Fruit fly (Drosophila melanogaster) whole organism, embryonic: ENCODE measurements around the gene SamDC.

Experiments used
- Aef1 ChIP-seq: fragments of 200-800 bp; sonication (Bioruptor generic); IDR thresholded peaks from 3 replicates; pipeline ENCODE4 v1.3.6; 2022; ENCODE audit warnings: missing biosample characterization, missing genetic modification characterization
- BEAF-32 ChIP-seq: fragments of 200-800 bp; sonication (Bioruptor generic); optimal IDR thresholded peaks from 3 replicates; lab custom pipeline; 2017; ENCODE audit warnings: missing biosample characterization, missing genetic modification characterization, mild to moderate bottlenecking, moderate library complexity, missing genetic modification reagents
- CG10147 ChIP-seq: fragments of 200-800 bp; sonication (Bioruptor generic); optimal IDR thresholded peaks from 2 replicates; lab custom pipeline; 2019; ENCODE audit warnings: missing biosample characterization, mild to moderate bottlenecking, missing genetic modification characterization, moderate library complexity
- CG10431 ChIP-seq: fragments of 200-800 bp; sonication (Bioruptor generic); optimal IDR thresholded peaks from 3 replicates; lab custom pipeline; 2018; ENCODE audit warnings: missing biosample characterization, mild to moderate bottlenecking, missing genetic modification characterization
- CG11504 ChIP-seq: fragments of 200-800 bp; sonication (Bioruptor generic); optimal IDR thresholded peaks from 3 replicates; lab custom pipeline; 2019; ENCODE audit warnings: missing biosample characterization, mild to moderate bottlenecking, missing genetic modification characterization, moderate library complexity
- CG12659 ChIP-seq: fragments of 200-800 bp; sonication (Bioruptor generic); optimal IDR thresholded peaks from 3 replicates; lab custom pipeline; 2017; ENCODE audit warnings: mild to moderate bottlenecking, missing biosample characterization, missing genetic modification reagents, missing genetic modification characterization
- CG13424 ChIP-seq: fragments of 200-800 bp; sonication (Bioruptor generic); optimal IDR thresholded peaks from 2 replicates; lab custom pipeline; 2019; ENCODE audit warnings: missing biosample characterization, mild to moderate bottlenecking, missing genetic modification characterization, moderate library complexity
- CG1529 ChIP-seq: fragments of 200-800 bp; sonication (Bioruptor generic); optimal IDR thresholded peaks from 3 replicates; lab custom pipeline; 2018; ENCODE audit warnings: missing biosample characterization, missing genetic modification characterization
- CG1602 ChIP-seq: fragments of 200-800 bp; sonication (Bioruptor generic); optimal IDR thresholded peaks from 3 replicates; lab custom pipeline; 2016; ENCODE audit warnings: missing biosample characterization, missing genetic modification characterization
- CG16813 ChIP-seq: fragments of 200-800 bp; sonication (Bioruptor generic); IDR thresholded peaks from 3 replicates; pipeline ENCODE4 v1.3.6; 2022; ENCODE audit warnings: missing biosample characterization, missing genetic modification characterization; ENCODE audit not compliant: partially characterized antibody
- CG18262 ChIP-seq: fragments of 200-800 bp; optimal IDR thresholded peaks from 3 replicates; lab custom pipeline; 2019; ENCODE audit warnings: missing biosample characterization, mild to moderate bottlenecking, missing genetic modification characterization, moderate library complexity
- CG18764 ChIP-seq: fragments of 200-800 bp; sonication (Bioruptor generic); optimal IDR thresholded peaks from 3 replicates; lab custom pipeline; 2016; ENCODE audit warnings: missing biosample characterization, missing genetic modification characterization
- CG2116 ChIP-seq: fragments of 200-800 bp; sonication (Bioruptor generic); optimal IDR thresholded peaks from 3 replicates; lab custom pipeline; 2018; ENCODE audit warnings: missing biosample characterization, mild to moderate bottlenecking, missing genetic modification characterization
- CG2712 ChIP-seq: fragments of 200-800 bp; optimal IDR thresholded peaks from 3 replicates; lab custom pipeline; 2019; ENCODE audit warnings: missing biosample characterization, mild to moderate bottlenecking, missing genetic modification characterization, moderate library complexity
- CG30403 ChIP-seq: fragments of 200-800 bp; sonication (Bioruptor generic); optimal IDR thresholded peaks from 3 replicates; lab custom pipeline; 2016; ENCODE audit warnings: missing biosample characterization, missing genetic modification characterization
- CG31224 ChIP-seq: fragments of 200-800 bp; sonication (Bioruptor generic); IDR thresholded peaks from 2 replicates; pipeline ENCODE4 v1.3.6; 2022; ENCODE audit warnings: missing biosample characterization, missing genetic modification characterization
- CG4617 ChIP-seq: fragments of 200-800 bp; sonication (Bioruptor generic); optimal IDR thresholded peaks from 3 replicates; lab custom pipeline; 2016; ENCODE audit warnings: missing biosample characterization, missing genetic modification characterization, borderline replicate concordance
- CG6765 ChIP-seq: fragments of 200-800 bp; sonication (Bioruptor generic); optimal IDR thresholded peaks from 3 replicates; lab custom pipeline; 2017; ENCODE audit warnings: missing biosample characterization, mild to moderate bottlenecking, missing genetic modification characterization
- CG7357 ChIP-seq: fragments of 200-800 bp; sonication (Bioruptor generic); IDR thresholded peaks from 3 replicates; pipeline ENCODE4 v1.3.6; 2022; ENCODE audit warnings: missing biosample characterization, missing genetic modification characterization
- D19A ChIP-seq: fragments of 200-800 bp; optimal IDR thresholded peaks from 3 replicates; lab custom pipeline; 2019; ENCODE audit warnings: missing biosample characterization, mild to moderate bottlenecking, missing genetic modification characterization, moderate library complexity
- Doc3 ChIP-seq: fragments of 200-800 bp; sonication (Bioruptor generic); IDR thresholded peaks from 3 replicates; pipeline ENCODE4 v1.3.6; 2022; ENCODE audit warnings: missing biosample characterization, missing genetic modification characterization; ENCODE audit not compliant: partially characterized antibody
- Ets65A ChIP-seq: fragments of 200-800 bp; sonication (Bioruptor generic); peaks from one replicate; lab custom pipeline; 2016; ENCODE audit warnings: missing biosample characterization, missing genetic modification characterization
- Fer1 ChIP-seq: fragments of 200-800 bp; sonication (Bioruptor generic); optimal IDR thresholded peaks from 2 replicates; lab custom pipeline; 2017; ENCODE audit warnings: missing biosample characterization, mild to moderate bottlenecking, missing genetic modification characterization
- Hand ChIP-seq: fragments of 200-800 bp; sonication (Bioruptor generic); optimal IDR thresholded peaks from 2 replicates; lab custom pipeline; 2017; ENCODE audit warnings: mild to moderate bottlenecking, missing biosample characterization, missing genetic modification reagents, missing genetic modification characterization
- Hey ChIP-seq: fragments of 200-800 bp; sonication (Bioruptor generic); optimal IDR thresholded peaks from 3 replicates; lab custom pipeline; 2018; ENCODE audit warnings: missing biosample characterization, mild to moderate bottlenecking, missing genetic modification characterization
- Lhr ChIP-seq: fragments of 200-800 bp; sonication (Bioruptor generic); optimal IDR thresholded peaks from 3 replicates; lab custom pipeline; 2017; ENCODE audit warnings: mild to moderate bottlenecking, missing biosample characterization, missing genetic modification reagents, missing genetic modification characterization
- Nf-YB ChIP-seq: fragments of 200-800 bp; sonication (Bioruptor generic); optimal IDR thresholded peaks from 3 replicates; lab custom pipeline; 2019; ENCODE audit warnings: missing biosample characterization, mild to moderate bottlenecking, missing genetic modification characterization, moderate library complexity
- Nf-YC ChIP-seq: fragments of 200-800 bp; optimal IDR thresholded peaks from 3 replicates; lab custom pipeline; 2019; ENCODE audit warnings: missing biosample characterization, mild to moderate bottlenecking, missing genetic modification characterization, moderate library complexity
- Spps ChIP-seq: fragments of 200-800 bp; sonication (Bioruptor generic); optimal IDR thresholded peaks from 2 replicates; lab custom pipeline; 2018; ENCODE audit warnings: missing biosample characterization, mild to moderate bottlenecking, missing genetic modification characterization
- Sry-δ ChIP-seq: fragments of 200-800 bp; sonication (Bioruptor generic); optimal IDR thresholded peaks from 2 replicates; lab custom pipeline; 2016; ENCODE audit warnings: missing biosample characterization, missing genetic modification characterization
- Xbp1 ChIP-seq: fragments of 200-800 bp; sonication (Bioruptor generic); optimal IDR thresholded peaks from 3 replicates; lab custom pipeline; 2016; ENCODE audit warnings: missing biosample characterization, mild to moderate bottlenecking, missing genetic modification characterization
- amos ChIP-seq: fragments of 200-800 bp; sonication (Bioruptor generic); IDR thresholded peaks from 2 replicates; pipeline ENCODE4 v1.3.6; 2022; ENCODE audit warnings: missing biosample characterization, missing genetic modification characterization; ENCODE audit not compliant: partially characterized antibody
- ase ChIP-seq: fragments of 200-800 bp; sonication (Bioruptor generic); IDR thresholded peaks from 3 replicates; pipeline ENCODE4 v1.3.6; 2022; ENCODE audit warnings: missing biosample characterization, missing genetic modification characterization
- chinmo ChIP-seq: fragments of 200-800 bp; sonication (Bioruptor generic); IDR thresholded peaks from 4 replicates; pipeline ENCODE4 v1.3.6; 2022; ENCODE audit warnings: missing biosample characterization, missing genetic modification characterization; ENCODE audit not compliant: partially characterized antibody
- chm ChIP-seq: fragments of 200-800 bp; sonication (Bioruptor generic); IDR thresholded peaks from 2 replicates; pipeline ENCODE4 v1.3.6; 2022; ENCODE audit warnings: missing biosample characterization, missing genetic modification characterization
- dpn ChIP-seq, 2 experiments: fragments of 200-800 bp; sonication (Bioruptor generic); optimal IDR thresholded peaks; 3 replicates each; lab custom pipeline; 2016; ENCODE audit warnings: missing biosample characterization in 2 of 2, missing genetic modification characterization in 2 of 2
- emc ChIP-seq: fragments of 200-800 bp; sonication (Bioruptor generic); optimal IDR thresholded peaks from 2 replicates; lab custom pipeline; 2016; ENCODE audit warnings: missing biosample characterization, missing genetic modification characterization
- fru ChIP-seq: fragments of >200 bp; optimal IDR thresholded peaks from 2 replicates; lab custom pipeline; 2017
- gro ChIP-seq: fragments of 200-800 bp; sonication (Bioruptor generic); optimal IDR thresholded peaks from 2 replicates; lab custom pipeline; 2016; ENCODE audit warnings: missing biosample characterization, missing genetic modification characterization
- hbn ChIP-seq: fragments of 200-800 bp; sonication (Bioruptor generic); IDR thresholded peaks from 2 replicates; pipeline ENCODE4 v1.3.6; 2022; ENCODE audit warnings: missing biosample characterization, missing genetic modification characterization; ENCODE audit not compliant: partially characterized antibody
- kah ChIP-seq: fragments of 200-800 bp; sonication (Bioruptor generic); optimal IDR thresholded peaks from 2 replicates; lab custom pipeline; 2018; ENCODE audit warnings: missing biosample characterization, mild to moderate bottlenecking, missing genetic modification characterization
- lab ChIP-seq: fragments of 200-800 bp; sonication (Bioruptor generic); optimal IDR thresholded peaks from 3 replicates; lab custom pipeline; 2017; ENCODE audit warnings: missing biosample characterization, missing genetic modification characterization, mild to moderate bottlenecking, moderate library complexity, missing genetic modification reagents
- nmo ChIP-seq: fragments of 200-800 bp; sonication (Bioruptor generic); optimal IDR thresholded peaks from 2 replicates; lab custom pipeline; 2018; ENCODE audit warnings: missing biosample characterization, mild to moderate bottlenecking, missing genetic modification characterization, moderate library complexity
- pzg ChIP-seq: fragments of 200-800 bp; sonication (Bioruptor generic); optimal IDR thresholded peaks from 3 replicates; lab custom pipeline; 2018; ENCODE audit warnings: missing biosample characterization, mild to moderate bottlenecking, missing genetic modification characterization, moderate library complexity
- sob ChIP-seq: fragments of 200-800 bp; sonication (Bioruptor generic); IDR thresholded peaks from 2 replicates; pipeline ENCODE4 v1.3.6; 2022; ENCODE audit warnings: missing biosample characterization, missing genetic modification characterization
- ssp ChIP-seq: fragments of 200-800 bp; sonication (Bioruptor generic); IDR thresholded peaks from 2 replicates; pipeline ENCODE4 v1.3.6; 2022; ENCODE audit warnings: missing biosample characterization, missing genetic modification characterization
- tgo ChIP-seq: fragments of 200-800 bp; sonication (Bioruptor generic); IDR thresholded peaks from 3 replicates; pipeline ENCODE4 v1.3.6; 2022; ENCODE audit warnings: missing biosample characterization, missing genetic modification characterization
- unc-4 ChIP-seq: fragments of 200-800 bp; sonication (Bioruptor generic); IDR thresholded peaks from 2 replicates; pipeline ENCODE4 v1.3.6; 2022; ENCODE audit warnings: missing biosample characterization, missing genetic modification characterization; ENCODE audit not compliant: partially characterized antibody
- zf30C ChIP-seq: fragments of 200-800 bp; sonication (Bioruptor generic); optimal IDR thresholded peaks from 3 replicates; lab custom pipeline; 2018; ENCODE audit warnings: missing biosample characterization, mild to moderate bottlenecking, missing genetic modification characterization

The SamDC gene

DNA sequence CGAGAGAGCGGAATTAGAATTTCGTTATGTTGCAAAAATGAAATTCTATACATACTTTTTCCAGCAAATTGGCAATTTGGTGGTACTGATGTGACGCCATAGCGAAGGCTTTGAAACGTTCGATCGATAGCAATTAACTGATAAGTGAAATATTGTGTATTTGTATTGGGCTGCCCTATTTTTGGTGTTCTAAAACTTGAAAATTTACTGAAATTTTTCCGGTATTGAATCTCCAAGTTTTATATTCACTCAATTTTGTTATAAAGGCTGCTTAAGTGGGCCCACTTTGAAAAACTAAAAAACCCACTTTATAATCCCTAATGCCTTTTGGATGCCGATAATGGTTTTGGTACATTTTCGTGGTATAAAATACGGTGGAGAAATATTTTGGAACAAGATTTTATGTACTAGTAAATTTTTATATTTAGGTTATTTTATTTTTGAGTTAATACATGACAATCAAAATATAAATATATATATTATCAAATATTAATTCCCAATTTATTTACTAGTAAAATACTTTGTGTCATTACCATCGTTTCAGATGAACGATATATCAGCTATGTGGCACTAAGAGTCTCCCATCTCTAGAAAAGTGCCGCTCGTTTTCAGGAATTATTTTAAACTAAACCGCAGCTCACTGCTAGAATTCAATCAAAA is 23.3 kb downstream of the SamDC start, which contains the start of the genes Cand1 and pim (continued):
- TF ChIP-seq Lhr (GFP tag; lab: Kevin White, UChicago) (peak; percentile 53), CG2116 (peak; percentile 31), CG18262 (tag; lab: Kevin White, UChicago) (peak; percentile 23), CG7357 (GFP tag; lab: Robert Waterston, UW) (no peak), CG4617 (GFP tag; lab: Kevin White, UChicago) (peak; percentile 49), CG10431 (GFP tag; lab: Kevin White, UChicago) (peak; percentile 36), lab (GFP tag; lab: Kevin White, UChicago) (no peak), dpn (GFP tag; optimal IDR thresholded peaks at IDR 0.05; lab: Kevin White, UChicago) (peak in 1 of 2 experiments; percentile 12), CG13424 (tag; lab: Kevin White, UChicago) (peak; percentile 43), pzg (GFP tag; lab: Kevin White, UChicago) (peak; percentile 58), CG30403 (GFP tag; lab: Kevin White, UChicago) (peak; percentile 3), Ets65A (GFP tag; lab: Kevin White, UChicago) (no peak), Hey (tag; lab: Kevin White, UChicago) (no peak), CG11504 (tag; lab: Kevin White, UChicago) (no peak), ssp (peak; percentile 29; the same call in 1 of the 2 replicates), Nf-YB (GFP tag; lab: Kevin White, UChicago) (no peak), CG2712 (peak; percentile 63), tgo (GFP tag; lab: Robert Waterston, UW) (no peak), CG18764 (GFP tag; lab: Kevin White, UChicago) (no peak), Hand (GFP tag; lab: Kevin White, UChicago) (no peak), gro (GFP tag; lab: Kevin White, UChicago) (no peak), Spps (tag; lab: Kevin White, UChicago) (no peak), chm (GFP tag; lab: Robert Waterston, UW) (no peak), Aef1 (GFP tag; lab: Robert Waterston, UW) (no peak), CG1529 (no peak), CG10147 (GFP tag; lab: Kevin White, UChicago) (peak; percentile 25), Sry-δ (peak; percentile 81), CG6765 (GFP tag; lab: Kevin White, UChicago) (no peak), CG12659 (peak; percentile 70), Xbp1 (GFP tag; lab: Kevin White, UChicago) (peak; percentile 10), hbn (GFP tag; lab: Robert Waterston, UW) (peak; percentile 46; the same call in 1 of the 2 replicates), CG1602 (GFP tag; lab: Kevin White, UChicago) (no peak), CG16813 (GFP tag; lab: Robert Waterston, UW) (peak; percentile 70), D19A (tag; lab: Kevin White, UChicago) (peak; percentile 5), nmo (GFP tag; lab: Kevin White, UChicago) (peak; percentile 73), amos (GFP tag; lab: Robert Waterston, UW) (peak; percentile 71), unc-4 (GFP tag; lab: Robert Waterston, UW) (peak; percentile 73), Nf-YC (tag; lab: Kevin White, UChicago) (peak; percentile 65), ase (GFP tag; lab: Robert Waterston, UW) (no peak), kah (no peak), emc (GFP tag; lab: Kevin White, UChicago) (no peak), chinmo (0 out of 4 replicates have a peak, but pooled peaks have one; percentile 38), BEAF-32 (GFP tag; lab: Kevin White, UChicago) (peak; percentile 77), Doc3 (GFP tag; lab: Robert Waterston, UW) (peak; percentile 64; the same call in 2 of the 3 replicates), zf30C (GFP tag; lab: Kevin White, UChicago) (no peak), sob (GFP tag; lab: Robert Waterston, UW) (no peak), fru (lab: Kevin White, UChicago) (no peak), CG31224 (GFP tag; lab: Robert Waterston, UW) (no peak), Fer1 (GFP tag; lab: Kevin White, UChicago) (peak; percentile 3)
